Fruit fly (Drosophila melanogaster) whole organism, larva: Measurements from ENCODE around the gene indra.
A peak's percentile ranks its signal among the peaks of the same experiment; 100 is the strongest.

Source experiments
- noc ChIP-seq: fragments of 200-800 bp; sonication (Bioruptor generic); optimal IDR thresholded peaks from 3 replicates; lab custom pipeline; 2019; ENCODE audit warnings: missing biosample characterization, mild to moderate bottlenecking, missing genetic modification characterization, moderate library complexity

Gene indra

dm6 chr3L:1332973-1333372 is 9.2 kb downstream of the indra start, which contains the start of gene msd5:
Gene msd5 (minus strand): TSS chr3L:1333146.
- TF ChIP-seq noc (tag; lab: Kevin White, UChicago) = no peak

DNA sequence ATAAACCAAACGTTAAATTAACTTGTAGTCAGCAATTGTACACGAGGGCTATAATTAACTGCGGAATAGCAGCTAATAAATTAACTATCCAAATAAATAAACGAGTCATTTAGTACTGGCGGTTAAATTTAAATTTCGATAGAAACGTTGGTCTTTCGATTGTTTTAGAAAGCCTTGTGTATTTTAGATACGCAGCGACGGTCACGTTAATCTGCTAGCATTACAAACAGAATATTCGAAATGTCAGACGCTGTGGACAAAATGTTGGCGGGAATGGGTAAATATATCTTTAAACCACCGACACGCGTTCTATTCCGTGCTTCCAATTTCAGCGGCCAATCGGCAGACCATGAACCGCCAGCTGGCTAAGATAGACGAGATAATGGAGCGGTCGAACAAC is 10.7 kb downstream of the indra start, which contains the start of gene msd1:
Gene msd1 (plus strand): TSS at position 203 of the 400 bp plus-strand sequence.
- TF ChIP-seq noc (tag; lab: Kevin White, UChicago) = no peak

dm6 chr3L:1330420-1330819 is 11.8 kb downstream of the indra start:
- TF ChIP-seq noc (tag; lab: Kevin White, UChicago) = no peak

- no peak for TF ChIP-seq noc (tag; lab: Kevin White, UChicago)
Observed at dm6 chr3L:1329724-1330123, 12.5 kb downstream of the indra start, which contains the start of gene ND-ACP. Gene ND-ACP (plus strand): TSS chr3L:1329949.

DNA sequence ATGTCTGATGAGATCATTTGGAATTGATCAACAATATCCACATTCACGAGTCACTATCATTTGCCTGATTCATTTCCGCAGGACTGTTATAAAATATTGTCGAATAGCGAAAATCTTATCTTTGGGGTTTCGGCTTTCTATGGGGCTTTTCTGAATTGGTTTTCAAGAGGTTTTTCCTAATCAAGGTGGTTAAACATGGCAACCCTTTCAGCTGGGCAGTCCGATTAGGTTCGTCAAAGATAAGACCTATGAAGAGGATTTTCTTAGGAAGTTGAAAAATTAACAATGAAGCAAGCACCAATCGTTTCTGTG is 16.6 kb downstream of the indra start:
- no peak for TF ChIP-seq noc (tag; lab: Kevin White, UChicago)

dm6 chr3L:1324818-1325625 is 17.2 kb downstream of the indra start:
- TF ChIP-seq noc (tag; lab: Kevin White, UChicago) = no peak

DNA sequence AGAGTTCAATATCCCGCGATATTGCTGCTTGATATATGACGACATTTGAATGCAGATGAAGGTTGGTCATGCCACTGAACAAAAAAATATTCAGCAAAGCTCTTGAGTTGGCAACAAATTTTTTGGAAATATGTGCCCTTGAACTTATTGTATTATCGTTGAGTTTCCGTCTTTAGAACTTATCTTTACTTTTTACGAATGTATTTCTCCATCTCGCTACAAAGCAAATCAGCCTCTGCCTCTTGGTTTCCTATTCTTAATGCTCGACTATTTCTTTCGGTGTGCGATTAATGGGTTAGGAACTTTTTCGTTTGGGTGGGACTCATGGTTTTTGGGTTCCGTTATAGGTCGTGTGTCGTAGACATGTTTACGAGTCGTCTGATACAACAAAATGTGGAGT is 19.1 kb downstream of the indra start:
- peak; percentile 14 for TF ChIP-seq noc (tag; lab: Kevin White, UChicago)

DNA sequence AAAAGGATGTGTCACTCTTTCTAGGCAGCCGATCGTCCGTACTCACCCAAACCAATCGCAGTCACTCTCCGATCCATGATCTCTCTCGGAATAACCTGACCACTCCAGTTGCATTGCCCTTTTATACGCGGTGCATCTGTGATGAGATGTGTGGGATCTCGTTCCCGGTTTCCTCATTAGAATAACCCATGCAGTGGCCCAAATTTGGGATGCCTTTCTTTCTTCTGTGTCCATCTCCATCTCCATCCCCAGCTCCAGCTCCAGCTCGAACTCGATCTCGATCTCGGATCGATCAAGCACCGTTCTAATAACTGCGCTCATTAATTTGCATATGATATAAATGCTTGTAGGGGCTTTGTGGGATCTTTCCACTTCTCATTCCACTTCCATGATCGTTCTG is 19.5 kb downstream of the indra start, which contains the start of gene CG9184:
Gene CG9184 (minus strand): TSS at position 101 of the 400 bp plus-strand sequence.
- TF ChIP-seq noc (tag; lab: Kevin White, UChicago) = no peak

DNA sequence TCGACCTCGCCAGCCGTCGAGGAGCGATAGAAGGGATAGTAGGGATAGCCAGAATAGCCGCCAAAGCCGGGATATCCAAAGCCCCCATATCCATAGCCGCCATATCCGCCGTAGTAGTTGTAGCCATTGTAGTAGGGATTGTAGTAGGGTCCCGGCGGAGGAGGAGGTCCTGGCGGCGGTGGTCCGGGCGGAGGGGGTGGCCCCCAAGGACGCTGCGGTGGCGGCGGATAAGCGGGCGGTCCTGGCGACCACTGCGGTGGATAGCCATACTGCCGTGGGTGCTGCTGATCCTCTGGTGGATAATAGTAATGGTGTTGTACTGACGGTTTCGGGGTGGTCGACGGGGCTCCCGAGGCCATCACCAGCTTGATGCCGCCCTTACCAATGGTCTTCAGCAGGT is 20.0 kb downstream of the indra start:
- no peak for TF ChIP-seq noc (tag; lab: Kevin White, UChicago)

dm6 chr3L:1320931-1321556 is 21.2 kb downstream of the indra start:
- no peak for TF ChIP-seq noc (tag; lab: Kevin White, UChicago)

DNA sequence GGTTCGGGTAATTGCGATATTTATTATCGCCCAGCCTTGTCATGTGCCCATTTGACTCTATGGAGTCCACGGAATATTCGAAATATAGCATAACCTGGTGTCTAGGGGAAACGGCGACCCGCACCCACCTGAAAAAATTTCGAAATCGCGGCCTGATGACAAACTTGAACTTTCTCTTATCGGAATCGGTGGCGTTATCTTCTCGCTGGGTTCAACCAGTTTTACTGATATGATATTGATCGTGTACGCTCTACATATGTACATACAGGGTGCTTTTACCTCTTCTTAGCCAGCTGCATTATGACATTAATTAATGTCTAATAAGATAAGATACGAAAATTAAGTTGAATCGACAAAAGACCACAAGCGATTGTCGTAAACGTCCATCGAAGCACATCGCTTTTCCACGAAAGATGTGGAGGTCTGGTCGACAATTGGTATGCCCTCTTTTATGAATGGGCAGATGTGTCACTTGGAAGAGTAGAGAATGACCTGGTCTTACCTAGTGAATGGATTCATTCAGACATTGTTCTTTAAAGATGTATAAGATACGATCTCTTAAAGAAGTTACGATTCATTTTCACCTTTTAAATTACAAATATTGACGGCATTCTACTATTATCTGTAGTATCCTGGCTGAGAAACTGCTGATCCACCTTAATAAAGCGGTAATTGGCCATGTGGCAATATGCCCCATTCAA is 21.8 kb downstream of the indra start:
- peak; percentile 47 for TF ChIP-seq noc (tag; lab: Kevin White, UChicago)

dm6 chr3L:1319097-1319725 is 23.0 kb downstream of the indra start:
- peak; percentile 47 for TF ChIP-seq noc (tag; lab: Kevin White, UChicago)

- no peak for TF ChIP-seq noc (tag; lab: Kevin White, UChicago)
Observed at dm6 chr3L:1318241-1318640, 24.0 kb downstream of the indra start, which contains the start of gene Myo61F. Gene Myo61F (plus strand): TSS chr3L:1318480.

DNA sequence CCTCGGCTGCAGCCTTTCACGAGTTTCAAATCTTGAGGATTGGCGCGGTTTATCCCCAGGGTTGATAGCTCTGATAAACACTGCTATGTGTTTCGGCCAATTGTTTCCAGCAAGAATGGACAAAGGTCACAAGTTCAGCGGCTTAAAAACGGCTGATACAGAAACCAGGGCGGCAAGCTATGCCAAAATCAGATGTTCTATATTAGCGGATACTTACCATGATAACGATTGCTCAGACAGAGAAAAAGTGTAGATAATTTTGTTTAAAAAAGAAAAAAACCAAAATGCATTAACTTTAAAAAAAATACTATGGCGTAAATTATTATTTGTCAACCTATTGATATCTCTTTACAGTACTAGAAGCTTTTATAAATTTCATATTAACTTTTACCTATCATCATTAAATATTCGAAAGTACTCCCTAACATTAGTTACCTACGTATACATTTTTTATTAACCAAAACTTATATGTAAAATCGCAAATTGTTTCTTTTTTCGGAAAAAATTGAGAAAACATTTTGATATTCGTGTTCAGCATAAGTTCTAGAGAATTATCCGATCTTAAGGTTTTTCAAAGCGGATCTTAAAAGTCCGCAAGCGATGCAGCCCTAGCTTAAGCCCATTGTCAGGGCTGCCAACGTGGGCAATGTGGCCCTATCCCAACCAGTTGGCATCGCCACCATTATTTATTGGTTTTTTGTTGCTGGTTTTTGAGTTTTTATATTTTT is 29.0 kb downstream of the indra start, which contains the start of the genes sturkopf and Herc4:
Gene sturkopf (minus strand): TSS at position 339 of the 728 bp plus-strand sequence.
Gene Herc4 (plus strand): TSS at position 658 of the 728 bp plus-strand sequence.
- peak; percentile 72 for TF ChIP-seq noc (tag; lab: Kevin White, UChicago)
